Worm (Caenorhabditis elegans) whole organism, L2 larva: ENCODE results near the gene abi-1.

ENCODE experiments used
- egl-27 ChIP-seq: sonication (generic microtip); optimal IDR thresholded peaks from 3 replicates; lab custom pipeline; 2017; ENCODE audit warnings: missing biosample characterization, missing genetic modification reagents, missing genetic modification characterization
- elt-3 ChIP-seq: sonication (generic microtip); optimal IDR thresholded peaks from 2 replicates; lab custom pipeline; 2017; ENCODE audit warnings: missing biosample characterization, missing genetic modification characterization
- lsy-2 ChIP-seq, 2 experiments: fragments of 150-350 bp in 1 of 2; sonication (generic microtip) in 1 of 2; optimal IDR thresholded peaks; 2 replicates each; lab custom pipeline; 2014 to 2017; ENCODE audit warnings: missing biosample characterization in 2 of 2, missing genetic modification characterization in 2 of 2
- nhr-77 ChIP-seq: fragments of 150-350 bp; optimal IDR thresholded peaks from 2 replicates; lab custom pipeline; 2014; ENCODE audit warnings: missing biosample characterization, missing genetic modification characterization

- TF ChIP-seq nhr-77 = no peak
- no peak for TF ChIP-seq elt-3 (tag; lab: Kevin White, UChicago)
- no peak for TF ChIP-seq egl-27 (tag; lab: Kevin White, UChicago)
- TF ChIP-seq lsy-2 (tag; optimal IDR thresholded peaks at IDR 0.05; lab: Kevin White, UChicago) = no peak
Observed at ce11 chrIII:5680141-5680540, 12.4 kb downstream of the abi-1 start, which contains the start of gene pst-2.
